Worm (Caenorhabditis elegans) whole organism, L4/young adult: ENCODE results near the gene ida-1.

Experiments used
- W03F9.2 ChIP-seq: fragments of 150-350 bp; optimal IDR thresholded peaks from 2 replicates; lab custom pipeline; 2014; ENCODE audit warnings: missing biosample characterization, missing genetic modification characterization
- dao-5 ChIP-seq: sonication (generic microtip); optimal IDR thresholded peaks from 2 replicates; lab custom pipeline; 2016; ENCODE audit warnings: missing genotype, missing genetic modification characterization, moderate library complexity, missing compliant biosample characterization
- him-1 ChIP-seq: sonication (generic microtip); optimal IDR thresholded peaks from 2 replicates; lab custom pipeline; 2016; ENCODE audit warnings: missing genotype, missing genetic modification reagents, missing genetic modification characterization, missing compliant biosample characterization

DNA sequence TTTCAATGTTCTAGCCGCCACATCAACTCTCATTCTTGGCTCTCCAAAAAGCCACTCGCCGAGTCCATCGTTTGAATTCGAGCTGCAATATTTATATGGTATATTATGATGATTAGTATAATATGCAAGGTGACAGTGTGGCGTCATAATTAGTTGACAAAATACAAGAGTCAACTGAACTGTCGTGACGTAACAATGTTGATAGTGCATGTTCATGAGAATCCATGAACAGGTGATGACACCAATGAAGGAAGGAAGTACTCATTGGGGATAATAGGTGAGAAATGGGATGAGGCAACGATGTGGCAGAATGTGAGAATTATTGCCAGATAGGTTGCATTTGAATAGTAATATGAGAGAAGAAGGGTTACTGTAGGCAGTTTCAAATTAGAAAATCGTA is 39.6 kb downstream of the ida-1 start:
- no peak for TF ChIP-seq him-1 (tag; lab: Kevin White, UChicago)
- no peak for TF ChIP-seq dao-5 (tag; lab: Kevin White, UChicago)
- no peak for TF ChIP-seq W03F9.2 (tag; lab: Kevin White, UChicago)
